Fruit fly (Drosophila melanogaster): Measurements from ENCODE around the gene CG31106.

Gene CG31106

dm6 chr3R:25221203-25221807 is 5.2 kb downstream of the CG31106 start, which contains the start of gene Alg9 (continued):
- TF ChIP-seq nmo (GFP tag; optimal IDR thresholded peaks at IDR 0.05) = peak; percentile 23
- peak in 1 of 2 experiments; percentile 30 for TF ChIP-seq Dfd (GFP tag; optimal IDR thresholded peaks at IDR 0.05)
- TF ChIP-seq CG4282 (GFP tag; optimal IDR thresholded peaks at IDR 0.05) = no peak
- no peak for TF ChIP-seq Dek (tag; optimal IDR thresholded peaks at IDR 0.05)
- TF ChIP-seq gem (tag; optimal IDR thresholded peaks at IDR 0.05) = no peak
- TF ChIP-seq CG11560 (tag; IDR thresholded peaks at IDR 0.05) = no peak
- TF ChIP-seq HmgD (GFP tag; optimal IDR thresholded peaks at IDR 0.05) = peak; percentile 46
- TF ChIP-seq CG4360 (GFP tag; IDR thresholded peaks at IDR 0.05) = no peak
- no peak for TF ChIP-seq CG4328 (GFP tag; optimal IDR thresholded peaks at IDR 0.05)
- peak; percentile 89 for TF ChIP-seq unc-4 (GFP tag; IDR thresholded peaks at IDR 0.05; ENCODE audit: partially characterized antibody)
- TF ChIP-seq pb (GFP tag; optimal IDR thresholded peaks at IDR 0.05) = no peak
- TF ChIP-seq CG14860 (GFP tag; IDR thresholded peaks at IDR 0.05; ENCODE audit: partially characterized antibody) = peak; percentile 84
- TF ChIP-seq CG17328 (GFP tag; IDR thresholded peaks at IDR 0.05) = no peak
- TF ChIP-seq CG12659 (GFP tag; optimal IDR thresholded peaks at IDR 0.05) = peak; percentile 31
- no peak for TF ChIP-seq sim (GFP tag; IDR thresholded peaks at IDR 0.05)
- TF ChIP-seq MTF-1 (GFP tag; optimal IDR thresholded peaks at IDR 0.05; ENCODE audit: borderline replicate concordance) = no peak
- TF ChIP-seq usp (GFP tag; optimal IDR thresholded peaks at IDR 0.05) = no peak
- TF ChIP-seq eyg (GFP tag; optimal IDR thresholded peaks at IDR 0.05) = no peak
- TF ChIP-seq Hmx (GFP tag; optimal IDR thresholded peaks at IDR 0.05) = no peak
- TF ChIP-seq CG6813 (GFP tag; optimal IDR thresholded peaks at IDR 0.05) = no peak
- no peak for TF ChIP-seq CG11398 (GFP tag; optimal IDR thresholded peaks at IDR 0.05)
- no peak for TF ChIP-seq CG15073 (GFP tag; optimal IDR thresholded peaks at IDR 0.05)
- TF ChIP-seq CG13296 (GFP tag; optimal IDR thresholded peaks at IDR 0.05) = no peak
- TF ChIP-seq sisA (GFP tag; IDR thresholded peaks at IDR 0.05) = no peak
- TF ChIP-seq CG9609 (GFP tag; optimal IDR thresholded peaks at IDR 0.05) = no peak
- TF ChIP-seq CG11723 (GFP tag; optimal IDR thresholded peaks at IDR 0.05) = no peak
- TF ChIP-seq p53 (GFP tag; optimal IDR thresholded peaks at IDR 0.05) = no peak
- TF ChIP-seq crol (GFP tag; IDR thresholded peaks at IDR 0.05) = no peak
- no peak for TF ChIP-seq CG10565 (GFP tag; optimal IDR thresholded peaks at IDR 0.05)
- peak; percentile 94 for TF ChIP-seq Dref (GFP tag; IDR thresholded peaks at IDR 0.05)
- no peak for TF ChIP-seq CG7271 (tag; optimal IDR thresholded peaks at IDR 0.05)
- TF ChIP-seq nau (GFP tag; optimal IDR thresholded peaks at IDR 0.05) = no peak
- no peak for TF ChIP-seq slp2 (GFP tag; optimal IDR thresholded peaks at IDR 0.05)
- TF ChIP-seq CG2199 (GFP tag; IDR thresholded peaks at IDR 0.05) = no peak
- TF ChIP-seq Atf6 (GFP tag; IDR thresholded peaks at IDR 0.05) = no peak
- TF ChIP-seq croc (GFP tag; conservative IDR thresholded peaks at IDR 0.05) = no peak
- no peak for TF ChIP-seq NK7.1 (GFP tag; optimal IDR thresholded peaks at IDR 0.05)
- peak; percentile 21 for TF ChIP-seq CG9797 (GFP tag; optimal IDR thresholded peaks at IDR 0.05)
- peak; percentile 93 for TF ChIP-seq Bgb (GFP tag; IDR thresholded peaks at IDR 0.05; ENCODE audit: partially characterized antibody)
- TF ChIP-seq CG8359 (GFP tag; optimal IDR thresholded peaks at IDR 0.05; ENCODE audit: borderline replicate concordance) = no peak
- TF ChIP-seq Kr (GFP tag; optimal IDR thresholded peaks at IDR 0.05) = no peak
- TF ChIP-seq Mes4 (GFP tag; optimal IDR thresholded peaks at IDR 0.05) = no peak
- no peak for TF ChIP-seq CG3847 (GFP tag; IDR thresholded peaks at IDR 0.05)
- TF ChIP-seq B-H2 (GFP tag; optimal IDR thresholded peaks at IDR 0.05) = no peak
- no peak for TF ChIP-seq Camta (GFP tag; optimal IDR thresholded peaks at IDR 0.05)
- no peak for TF ChIP-seq CG3281 (GFP tag; optimal IDR thresholded peaks at IDR 0.05)
- TF ChIP-seq fd96Cb (tag; optimal IDR thresholded peaks at IDR 0.05) = no peak
- no peak for TF ChIP-seq CG43689 (GFP tag; IDR thresholded peaks at IDR 0.05)
- no peak for TF ChIP-seq disco-r (GFP tag; optimal IDR thresholded peaks at IDR 0.05)
- TF ChIP-seq ato (GFP tag; IDR thresholded peaks at IDR 0.05; ENCODE audit: partially characterized antibody) = peak; percentile 86
- no peak for TF ChIP-seq CG7786 (GFP tag; optimal IDR thresholded peaks at IDR 0.05)

Data from whole organism, embryonic.